Fruit fly (Drosophila melanogaster) whole organism, adult: Measurements from ENCODE around the gene zetaCOP.

Experiments used
- CG11617 ChIP-seq: fragments of 200-800 bp; sonication (Bioruptor generic); optimal IDR thresholded peaks from 2 replicates; lab custom pipeline; 2017; ENCODE audit warnings: mild to moderate bottlenecking, missing biosample characterization, missing genetic modification reagents, missing genetic modification characterization
- CG12768 ChIP-seq: fragments of 200-800 bp; sonication (Bioruptor generic); optimal IDR thresholded peaks from 2 replicates; lab custom pipeline; 2017; ENCODE audit warnings: missing biosample characterization, missing genetic modification characterization, mild to moderate bottlenecking, moderate library complexity, missing genetic modification reagents
- CG14711 ChIP-seq: fragments of 200-800 bp; sonication (Bioruptor generic); optimal IDR thresholded peaks from 2 replicates; lab custom pipeline; 2018; ENCODE audit warnings: missing biosample characterization, mild to moderate bottlenecking, missing genetic modification characterization, moderate library complexity
- CG1620 ChIP-seq: fragments of 200-800 bp; sonication (Bioruptor generic); optimal IDR thresholded peaks from 2 replicates; lab custom pipeline; 2016; ENCODE audit warnings: missing biosample characterization, missing genetic modification characterization
- CG33017 ChIP-seq: fragments of 200-800 bp; sonication (Bioruptor generic); optimal IDR thresholded peaks from 2 replicates; lab custom pipeline; 2018; ENCODE audit warnings: missing biosample characterization, mild to moderate bottlenecking, missing genetic modification characterization, moderate library complexity
- CG5204 ChIP-seq: fragments of 200-800 bp; sonication (Bioruptor generic); optimal IDR thresholded peaks from 2 replicates; lab custom pipeline; 2016; ENCODE audit warnings: missing biosample characterization, missing genetic modification characterization
- CG7045 ChIP-seq: fragments of 200-800 bp; sonication (Bioruptor generic); optimal IDR thresholded peaks from 2 replicates; lab custom pipeline; 2017; ENCODE audit warnings: missing biosample characterization, mild to moderate bottlenecking, missing genetic modification characterization
- CG7101 ChIP-seq: fragments of 200-800 bp; sonication (Bioruptor generic); optimal IDR thresholded peaks from 2 replicates; lab custom pipeline; 2018; ENCODE audit warnings: missing biosample characterization, mild to moderate bottlenecking, missing genetic modification characterization, moderate library complexity
- Clk ChIP-seq: fragments of 200-800 bp; sonication (Bioruptor generic); optimal IDR thresholded peaks from 2 replicates; lab custom pipeline; 2017; ENCODE audit warnings: missing biosample characterization, missing genetic modification characterization
- Crg-1 ChIP-seq: fragments of 200-800 bp; sonication (Bioruptor generic); optimal IDR thresholded peaks from 2 replicates; lab custom pipeline; 2016; ENCODE audit warnings: missing biosample characterization, missing genetic modification characterization
- Hr96 ChIP-seq: fragments of 200-800 bp; sonication (Bioruptor generic); optimal IDR thresholded peaks from 2 replicates; lab custom pipeline; 2016; ENCODE audit warnings: missing biosample characterization, missing genetic modification characterization
- Mnt ChIP-seq: fragments of 200-800 bp; sonication (Bioruptor generic); optimal IDR thresholded peaks from 2 replicates; lab custom pipeline; 2016; ENCODE audit warnings: missing biosample characterization, mild to moderate bottlenecking, missing genetic modification characterization
- bab1 ChIP-seq: fragments of 200-800 bp; sonication (Bioruptor generic); optimal IDR thresholded peaks from 3 replicates; lab custom pipeline; 2019; ENCODE audit warnings: missing biosample characterization, mild to moderate bottlenecking, missing genetic modification characterization, moderate library complexity
- cic ChIP-seq: fragments of 200-800 bp; sonication (Bioruptor generic); optimal IDR thresholded peaks from 2 replicates; lab custom pipeline; 2017; ENCODE audit warnings: missing biosample characterization, mild to moderate bottlenecking, missing genetic modification characterization, moderate library complexity
- cnc ChIP-seq, 2 experiments: fragments of >200 bp; optimal IDR thresholded peaks; 2 replicates each; lab custom pipeline; 2017
- kay ChIP-seq: fragments of 200-800 bp; sonication (Bioruptor generic); peaks from one replicate; lab custom pipeline; 2016; ENCODE audit warnings: missing biosample characterization, missing genetic modification characterization, borderline replicate concordance
- ovo ChIP-seq: fragments of 200-800 bp; sonication (Bioruptor generic); optimal IDR thresholded peaks from 2 replicates; lab custom pipeline; 2016; ENCODE audit warnings: missing biosample characterization, missing genetic modification characterization
- pad ChIP-seq: fragments of 200-800 bp; sonication (Bioruptor generic); optimal IDR thresholded peaks from 3 replicates; lab custom pipeline; 2017; ENCODE audit warnings: missing biosample characterization, missing genetic modification characterization, mild to moderate bottlenecking, moderate library complexity, missing genetic modification reagents
- tj ChIP-seq: fragments of 200-800 bp; sonication (Bioruptor generic); optimal IDR thresholded peaks from 3 replicates; lab custom pipeline; 2017; ENCODE audit warnings: missing biosample characterization, mild to moderate bottlenecking, missing genetic modification characterization, moderate library complexity
- toe ChIP-seq: fragments of 200-800 bp; sonication (Bioruptor generic); optimal IDR thresholded peaks from 2 replicates; lab custom pipeline; 2016; ENCODE audit warnings: missing biosample characterization, missing genetic modification characterization

zetaCOP gene

dm6 chr3L:16667663-16668465, 5.5 kb downstream of the zetaCOP start, which contains the start of gene Galphaf:
TSS of gene Galphaf (minus strand) at chr3L:16667934.
- TF ChIP-seq kay (GFP tag; lab: Kevin White, UChicago) (peak; percentile 40), CG5204 (peak; percentile 1), CG12768 (GFP tag; lab: Kevin White, UChicago) (peak; percentile 3), CG1620 (GFP tag; lab: Kevin White, UChicago) (no peak), CG33017 (peak; percentile 16), cic (GFP tag; lab: Kevin White, UChicago) (peak; percentile 37), toe (GFP tag; lab: Kevin White, UChicago) (no peak), Clk (GFP tag; lab: Kevin White, UChicago) (no peak)

- TF ChIP-seq cnc (optimal IDR thresholded peaks at IDR 0.05; lab: Kevin White, UChicago) (no peak), kay (GFP tag; lab: Kevin White, UChicago) (peak; percentile 27)
Observed at dm6 chr3L:16666429-16667005, 6.8 kb downstream of the zetaCOP start.

DNA sequence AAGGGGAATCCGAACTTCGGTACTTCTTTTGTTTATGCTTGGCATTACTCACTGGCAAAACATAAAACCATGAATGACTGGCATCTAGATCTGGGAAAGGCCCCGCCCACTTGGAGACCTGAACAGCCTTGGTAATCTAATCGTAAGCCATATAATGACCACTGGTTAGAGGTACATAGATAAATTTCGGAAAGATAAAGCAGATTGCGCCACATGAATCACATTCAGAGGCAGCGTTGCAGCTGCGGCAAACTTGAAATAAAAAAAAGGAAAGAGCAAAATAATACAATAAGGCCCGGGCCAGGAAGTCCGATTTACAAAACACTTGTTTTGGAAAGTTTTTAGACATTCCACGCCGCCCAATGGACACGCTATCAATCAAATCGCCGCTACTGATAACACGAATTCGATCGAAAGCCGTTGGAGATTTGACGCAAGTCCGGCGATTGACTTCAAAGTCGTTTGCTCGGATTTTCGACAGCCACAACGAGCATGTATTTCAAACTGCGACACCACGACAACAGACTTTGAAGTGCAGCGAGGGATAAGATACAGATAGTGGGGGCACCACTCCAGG, 9.1 kb downstream of the zetaCOP start:
- TF ChIP-seq CG33017 (no peak), CG14711 (no peak), toe (GFP tag; lab: Kevin White, UChicago) (no peak)

- peak; percentile 33 for TF ChIP-seq Crg-1 (GFP tag; lab: Kevin White, UChicago)
- peak; percentile 81 for TF ChIP-seq Hr96
- peak; percentile 71 for TF ChIP-seq CG14711
- TF ChIP-seq CG5204, result peak; percentile 50
- peak; percentile 63 for TF ChIP-seq CG7101 (tag; lab: Kevin White, UChicago)
- TF ChIP-seq kay (GFP tag; lab: Kevin White, UChicago), result no peak
- TF ChIP-seq CG12768 (GFP tag; lab: Kevin White, UChicago), result peak; percentile 73
- peak; percentile 85 for TF ChIP-seq cic (GFP tag; lab: Kevin White, UChicago)
- TF ChIP-seq CG33017, result peak; percentile 60
- TF ChIP-seq CG1620 (GFP tag; lab: Kevin White, UChicago), result peak; percentile 54
- no peak for TF ChIP-seq cnc (optimal IDR thresholded peaks at IDR 0.05; lab: Kevin White, UChicago)
- TF ChIP-seq Mnt, result peak; percentile 85
- TF ChIP-seq bab1 (GFP tag; lab: Kevin White, UChicago), result peak; percentile 31
- peak; percentile 73 for TF ChIP-seq CG7045 (GFP tag; lab: Kevin White, UChicago)
- TF ChIP-seq pad (GFP tag; lab: Kevin White, UChicago), result peak; percentile 91
- TF ChIP-seq CG11617 (GFP tag; lab: Kevin White, UChicago), result no peak
- peak; percentile 36 for TF ChIP-seq toe (GFP tag; lab: Kevin White, UChicago)
- peak; percentile 37 for TF ChIP-seq Clk (GFP tag; lab: Kevin White, UChicago)
- TF ChIP-seq tj (GFP tag; lab: Kevin White, UChicago), result no peak
- TF ChIP-seq ovo, result peak; percentile 50
Observed at dm6 chr3L:16661167-16662109, 11.9 kb downstream of the zetaCOP start, which contains the start of gene Baldspot. TSS of gene Baldspot (minus strand) at chr3L:16661615.

- TF ChIP-seq CG12768 (GFP tag; lab: Kevin White, UChicago), result peak; percentile 95
- peak; percentile 73 for TF ChIP-seq Crg-1 (GFP tag; lab: Kevin White, UChicago)
- TF ChIP-seq bab1 (GFP tag; lab: Kevin White, UChicago), result peak; percentile 69
- TF ChIP-seq Clk (GFP tag; lab: Kevin White, UChicago), result peak; percentile 89
- no peak for TF ChIP-seq cnc (optimal IDR thresholded peaks at IDR 0.05; lab: Kevin White, UChicago)
- peak; percentile 70 for TF ChIP-seq CG1620 (GFP tag; lab: Kevin White, UChicago)
- peak; percentile 97 for TF ChIP-seq CG7045 (GFP tag; lab: Kevin White, UChicago)
- peak; percentile 94 for TF ChIP-seq pad (GFP tag; lab: Kevin White, UChicago)
- TF ChIP-seq CG5204, result peak; percentile 88
- peak; percentile 87 for TF ChIP-seq CG14711
- TF ChIP-seq Mnt, result peak; percentile 72
- TF ChIP-seq CG33017, result peak; percentile 90
- TF ChIP-seq CG11617 (GFP tag; lab: Kevin White, UChicago), result peak; percentile 95
- TF ChIP-seq tj (GFP tag; lab: Kevin White, UChicago), result peak; percentile 68
- TF ChIP-seq kay (GFP tag; lab: Kevin White, UChicago), result peak; percentile 70
- TF ChIP-seq ovo, result peak; percentile 91
- peak; percentile 80 for TF ChIP-seq Hr96
- peak; percentile 92 for TF ChIP-seq CG7101 (tag; lab: Kevin White, UChicago)
- TF ChIP-seq cic (GFP tag; lab: Kevin White, UChicago), result peak; percentile 79
- TF ChIP-seq toe (GFP tag; lab: Kevin White, UChicago), result peak; percentile 89
Observed at dm6 chr3L:16659959-16660870, 13.1 kb downstream of the zetaCOP start.
